Worm (Caenorhabditis elegans) whole organism, L2 larva: Measurements from ENCODE around the gene mks-5.
A peak's percentile ranks its signal among the peaks of the same experiment; 100 is the strongest.

ENCODE experiments used
- C34F6.9 ChIP-seq: fragments of 150-350 bp; optimal IDR thresholded peaks from 2 replicates; lab custom pipeline; 2014; ENCODE audit warnings: missing biosample characterization, missing genetic modification characterization
- F13H6.1 ChIP-seq: sonication (generic microtip); optimal IDR thresholded peaks from 2 replicates; lab custom pipeline; 2016; ENCODE audit warnings: missing genetic modification characterization, missing compliant biosample characterization
- R02D3.7 ChIP-seq: fragments of 150-350 bp; optimal IDR thresholded peaks from 2 replicates; lab custom pipeline; 2014; ENCODE audit warnings: missing biosample characterization, missing genetic modification characterization
- Y55F3AM.14 ChIP-seq: fragments of 200-800 bp; sonication (Bioruptor generic); optimal IDR thresholded peaks from 2 replicates; lab custom pipeline; 2018; ENCODE audit warnings: mild to moderate bottlenecking, missing genetic modification characterization, missing compliant biosample characterization
- ZK546.5 ChIP-seq: sonication (generic microtip); optimal IDR thresholded peaks from 2 replicates; lab custom pipeline; 2017; ENCODE audit warnings: missing biosample characterization, missing genetic modification characterization
- ama-1 ChIP-seq: fragments of 150-350 bp; optimal IDR thresholded peaks from 2 replicates; lab custom pipeline; 2018; ENCODE audit warnings: inconsistent platforms
- ceh-82 ChIP-seq: fragments of 150-350 bp; optimal IDR thresholded peaks from 2 replicates; lab custom pipeline; 2014; ENCODE audit warnings: missing biosample characterization, missing genetic modification characterization
- crh-2 ChIP-seq: sonication (generic microtip); optimal IDR thresholded peaks from 2 replicates; lab custom pipeline; 2017; ENCODE audit warnings: missing biosample characterization, missing genetic modification characterization
- dmd-4 ChIP-seq: sonication (generic microtip); optimal IDR thresholded peaks from 2 replicates; lab custom pipeline; 2017; ENCODE audit warnings: missing biosample characterization, missing genetic modification characterization
- elt-1 ChIP-seq: fragments of 150-350 bp; optimal IDR thresholded peaks from 2 replicates; lab custom pipeline; 2014; ENCODE audit warnings: missing biosample characterization, missing genetic modification characterization
- elt-3 ChIP-seq: sonication (generic microtip); optimal IDR thresholded peaks from 2 replicates; lab custom pipeline; 2017; ENCODE audit warnings: missing biosample characterization, missing genetic modification characterization
- fos-1 ChIP-seq: fragments of 150-350 bp; optimal IDR thresholded peaks from 2 replicates; lab custom pipeline; 2014; ENCODE audit warnings: missing biosample characterization, missing genetic modification characterization
- gmeb-1 ChIP-seq: fragments of 150-350 bp; optimal IDR thresholded peaks from 2 replicates; lab custom pipeline; 2014; ENCODE audit warnings: missing biosample characterization, missing genetic modification characterization
- lin-11 ChIP-seq: fragments of 150-350 bp; sonication (generic microtip); optimal IDR thresholded peaks from 2 replicates; lab custom pipeline; 2014; ENCODE audit warnings: missing biosample characterization, missing genetic modification characterization, inconsistent platforms, mixed read lengths
- lin-13 ChIP-seq: fragments of 150-350 bp; optimal IDR thresholded peaks from 2 replicates; lab custom pipeline; 2014; ENCODE audit warnings: missing biosample characterization, missing genetic modification reagents, missing genetic modification characterization
- lin-39 ChIP-seq: fragments of 150-350 bp; optimal IDR thresholded peaks from 2 replicates; lab custom pipeline; 2014; ENCODE audit warnings: missing biosample characterization, missing genetic modification reagents, missing genetic modification characterization
- lsy-2 ChIP-seq, 2 experiments: fragments of 150-350 bp in 1 of 2; sonication (generic microtip) in 1 of 2; optimal IDR thresholded peaks; 2 replicates each; lab custom pipeline; 2014 to 2017; ENCODE audit warnings: missing biosample characterization in 2 of 2, missing genetic modification characterization in 2 of 2
- mab-5 ChIP-seq: fragments of 150-350 bp; optimal IDR thresholded peaks from 2 replicates; lab custom pipeline; 2014; ENCODE audit warnings: missing biosample characterization, missing genetic modification characterization
- mbf-1 ChIP-seq: sonication (generic microtip); optimal IDR thresholded peaks from 2 replicates; lab custom pipeline; 2017; ENCODE audit warnings: missing biosample characterization, missing genetic modification characterization
- mdl-1 ChIP-seq, 2 experiments: fragments of 150-350 bp in 1 of 2; sonication (generic microtip) in 1 of 2; optimal IDR thresholded peaks; 2 replicates each; lab custom pipeline; 2017; ENCODE audit warnings: missing biosample characterization in 2 of 2, missing genetic modification characterization in 2 of 2
- nhr-10 ChIP-seq: sonication (generic microtip); optimal IDR thresholded peaks from 2 replicates; lab custom pipeline; 2017; ENCODE audit warnings: missing biosample characterization, missing genetic modification characterization
- nhr-11 ChIP-seq: fragments of 150-350 bp; optimal IDR thresholded peaks from 2 replicates; lab custom pipeline; 2014; ENCODE audit warnings: missing biosample characterization, missing genetic modification characterization
- nhr-12 ChIP-seq: fragments of 150-350 bp; optimal IDR thresholded peaks from 2 replicates; lab custom pipeline; 2014; ENCODE audit warnings: missing biosample characterization, missing genetic modification characterization
- nhr-129 ChIP-seq: fragments of 150-350 bp; optimal IDR thresholded peaks from 2 replicates; lab custom pipeline; 2014; ENCODE audit warnings: missing biosample characterization, missing genetic modification characterization
- nhr-21 ChIP-seq: fragments of 150-350 bp; optimal IDR thresholded peaks from 2 replicates; lab custom pipeline; 2014; ENCODE audit warnings: missing biosample characterization, missing genetic modification characterization
- nhr-23 ChIP-seq: fragments of 150-350 bp; optimal IDR thresholded peaks from 2 replicates; lab custom pipeline; 2014; ENCODE audit warnings: missing biosample characterization, missing genetic modification reagents, missing genetic modification characterization
- nhr-237 ChIP-seq: fragments of 150-350 bp; optimal IDR thresholded peaks from 2 replicates; lab custom pipeline; 2014; ENCODE audit warnings: missing biosample characterization, missing genetic modification characterization
- nhr-25 ChIP-seq: fragments of 150-350 bp; sonication (generic microtip); optimal IDR thresholded peaks from 3 replicates; lab custom pipeline; 2014; ENCODE audit warnings: missing biosample characterization, missing genetic modification characterization
- nhr-6 ChIP-seq: fragments of 150-350 bp; optimal IDR thresholded peaks from 2 replicates; lab custom pipeline; 2014; ENCODE audit warnings: missing biosample characterization, missing genetic modification characterization
- nhr-77 ChIP-seq: fragments of 150-350 bp; optimal IDR thresholded peaks from 2 replicates; lab custom pipeline; 2014; ENCODE audit warnings: missing biosample characterization, missing genetic modification characterization
- peb-1 ChIP-seq: fragments of 150-350 bp; optimal IDR thresholded peaks from 2 replicates; lab custom pipeline; 2014; ENCODE audit warnings: missing biosample characterization, missing genetic modification characterization
- sem-4 ChIP-seq: fragments of 150-350 bp; optimal IDR thresholded peaks from 2 replicates; lab custom pipeline; 2014; ENCODE audit warnings: missing biosample characterization, missing genetic modification reagents, missing genetic modification characterization
- sma-3 ChIP-seq: sonication (generic microtip); optimal IDR thresholded peaks from 2 replicates; lab custom pipeline; 2016; ENCODE audit warnings: missing genetic modification reagents, missing genetic modification characterization, missing compliant biosample characterization
- sma-9 ChIP-seq, 2 experiments: fragments of 150-350 bp in 1 of 2; sonication (generic microtip) in 1 of 2; optimal IDR thresholded peaks; 2 replicates each; lab custom pipeline; 2014 to 2016; ENCODE audit warnings: missing genetic modification characterization in 2 of 2, mild to moderate bottlenecking in 1 of 2, missing biosample characterization in 1 of 2, missing compliant biosample characterization in 1 of 2, missing genetic modification reagents in 1 of 2, moderate library complexity in 1 of 2
- unc-39 ChIP-seq: fragments of 150-350 bp; optimal IDR thresholded peaks from 2 replicates; lab custom pipeline; 2014; ENCODE audit warnings: missing biosample characterization, missing genetic modification characterization
- unc-55 ChIP-seq: fragments of 150-350 bp; sonication (generic microtip); optimal IDR thresholded peaks from 3 replicates; lab custom pipeline; 2014; ENCODE audit warnings: missing biosample characterization, missing genetic modification reagents, missing genetic modification characterization
- unc-62 ChIP-seq: fragments of 150-350 bp; optimal IDR thresholded peaks from 2 replicates; lab custom pipeline; 2014; ENCODE audit warnings: missing biosample characterization, missing genetic modification reagents, missing genetic modification characterization
- zag-1 ChIP-seq: fragments of 150-350 bp; optimal IDR thresholded peaks from 2 replicates; lab custom pipeline; 2014; ENCODE audit warnings: missing biosample characterization, missing genetic modification characterization
- ztf-1 ChIP-seq: fragments of 200-800 bp; sonication (Bioruptor generic); conservative IDR thresholded peaks from 2 replicates; pipeline ENCODE4 v1.3.6; 2022; ENCODE audit warnings: missing genetic modification characterization, missing compliant biosample characterization
- ztf-4 ChIP-seq: fragments of 150-350 bp; optimal IDR thresholded peaks from 2 replicates; lab custom pipeline; 2014; ENCODE audit warnings: missing biosample characterization, missing genetic modification characterization

Gene mks-5

ce11 chrII:10731552-10731951 lies 11.5 kb downstream of the mks-5 start, which contains the start of gene glb-12:
Gene glb-12, minus strand, starts transcription at chrII:10731652.
- no peak for TF ChIP-seq ceh-82 (tag; lab: Kevin White, UChicago)
- TF ChIP-seq ztf-1 (GFP tag; lab: Robert Waterston, UW), result no peak
- no peak for TF ChIP-seq ZK546.5 (tag; lab: Kevin White, UChicago)
- no peak for TF ChIP-seq nhr-11 (tag; lab: Kevin White, UChicago)
- no peak for TF ChIP-seq mbf-1
- no peak for TF ChIP-seq lin-39 (tag; lab: Kevin White, UChicago)
- no peak for TF ChIP-seq R02D3.7 (tag; lab: Kevin White, UChicago)
- no peak for TF ChIP-seq lin-11 (tag; lab: Kevin White, UChicago)
- TF ChIP-seq Y55F3AM.14 (GFP tag; lab: Kevin White, UChicago), result no peak
- TF ChIP-seq dmd-4, result no peak
- TF ChIP-seq nhr-23, result no peak
- TF ChIP-seq nhr-12 (tag; lab: Kevin White, UChicago), result no peak
- TF ChIP-seq lsy-2 (tag; optimal IDR thresholded peaks at IDR 0.05; lab: Kevin White, UChicago), result no peak
- TF ChIP-seq mdl-1 (tag; optimal IDR thresholded peaks at IDR 0.05; lab: Kevin White, UChicago), result no peak
- no peak for TF ChIP-seq fos-1 (tag; lab: Kevin White, UChicago)
- no peak for TF ChIP-seq unc-39 (tag; lab: Kevin White, UChicago)
- no peak for TF ChIP-seq zag-1 (tag; lab: Kevin White, UChicago)
- no peak for TF ChIP-seq mab-5 (tag; lab: Kevin White, UChicago)
- TF ChIP-seq, all 48 proteins: peak for 0

- TF ChIP-seq nhr-21 (tag; lab: Kevin White, UChicago) (no peak), ztf-1 (GFP tag; lab: Robert Waterston, UW) (no peak), nhr-77 (tag; lab: Kevin White, UChicago) (no peak), fos-1 (tag; lab: Kevin White, UChicago) (no peak), unc-39 (tag; lab: Kevin White, UChicago) (no peak)
- TF ChIP-seq, all 48 proteins: peak for 0
Measured at ce11 chrII:10737059-10737458, 17.0 kb downstream of the mks-5 start, which contains the start of gene C52A11.3. Gene C52A11.3, plus strand, starts transcription at chrII:10737359.

- TF ChIP-seq dmd-4 (no peak), mbf-1 (no peak), ztf-4 (no peak), nhr-6 (tag; lab: Kevin White, UChicago) (no peak), elt-3 (tag; lab: Kevin White, UChicago) (no peak), peb-1 (no peak), crh-2 (peak; percentile 14), Y55F3AM.14 (GFP tag; lab: Kevin White, UChicago) (no peak), elt-1 (tag; lab: Kevin White, UChicago) (no peak), lsy-2 (tag; optimal IDR thresholded peaks at IDR 0.05; lab: Kevin White, UChicago) (peak in 1 of 2 experiments; percentile 14), gmeb-1 (tag; lab: Kevin White, UChicago) (no peak), nhr-237 (tag; lab: Kevin White, UChicago) (no peak), C34F6.9 (tag; lab: Kevin White, UChicago) (peak; percentile 36), sem-4 (tag; lab: Kevin White, UChicago) (no peak), nhr-129 (tag; lab: Kevin White, UChicago) (no peak), lin-13 (GFP tag; lab: Kevin White, UChicago) (no peak), lin-11 (tag; lab: Kevin White, UChicago) (peak; percentile 23), nhr-23 (no peak), unc-55 (GFP tag; lab: Kevin White, UChicago) (peak; percentile 73), ama-1 (lab: Kevin White, UChicago) (no peak), F13H6.1 (tag; lab: Kevin White, UChicago) (peak; percentile 36)
Measured at ce11 chrII:10744801-10745200, 24.8 kb downstream of the mks-5 start.

ce11 chrII:10753694-10754093 lies 33.7 kb downstream of the mks-5 start:
- TF ChIP-seq crh-2, result no peak
- TF ChIP-seq sem-4 (tag; lab: Kevin White, UChicago), result no peak
- no peak for TF ChIP-seq sma-3 (GFP tag; lab: Kevin White, UChicago)
- no peak for TF ChIP-seq sma-9 (GFP tag; optimal IDR thresholded peaks at IDR 0.05; lab: Kevin White, UChicago)
- no peak for TF ChIP-seq sma-9 (tag; optimal IDR thresholded peaks at IDR 0.05; lab: Kevin White, UChicago)
- TF ChIP-seq nhr-129 (tag; lab: Kevin White, UChicago), result no peak
- TF ChIP-seq mab-5 (tag; lab: Kevin White, UChicago), result no peak
- no peak for TF ChIP-seq C34F6.9 (tag; lab: Kevin White, UChicago)
- no peak for TF ChIP-seq nhr-25
- no peak for TF ChIP-seq R02D3.7 (tag; lab: Kevin White, UChicago)
- TF ChIP-seq unc-55 (GFP tag; lab: Kevin White, UChicago), result no peak
- TF ChIP-seq unc-62 (GFP tag; lab: Kevin White, UChicago), result no peak
- TF ChIP-seq mbf-1, result no peak
- no peak for TF ChIP-seq lsy-2 (tag; optimal IDR thresholded peaks at IDR 0.05; lab: Kevin White, UChicago)
- TF ChIP-seq fos-1 (tag; lab: Kevin White, UChicago), result no peak
- no peak for TF ChIP-seq lin-13 (GFP tag; lab: Kevin White, UChicago)
- TF ChIP-seq gmeb-1 (tag; lab: Kevin White, UChicago), result no peak
- TF ChIP-seq elt-1 (tag; lab: Kevin White, UChicago), result no peak
- no peak for TF ChIP-seq nhr-10 (tag; lab: Kevin White, UChicago)
